Fruit fly (Drosophila melanogaster): ENCODE results near the gene CG12725.

Gene CG12725

DNA sequence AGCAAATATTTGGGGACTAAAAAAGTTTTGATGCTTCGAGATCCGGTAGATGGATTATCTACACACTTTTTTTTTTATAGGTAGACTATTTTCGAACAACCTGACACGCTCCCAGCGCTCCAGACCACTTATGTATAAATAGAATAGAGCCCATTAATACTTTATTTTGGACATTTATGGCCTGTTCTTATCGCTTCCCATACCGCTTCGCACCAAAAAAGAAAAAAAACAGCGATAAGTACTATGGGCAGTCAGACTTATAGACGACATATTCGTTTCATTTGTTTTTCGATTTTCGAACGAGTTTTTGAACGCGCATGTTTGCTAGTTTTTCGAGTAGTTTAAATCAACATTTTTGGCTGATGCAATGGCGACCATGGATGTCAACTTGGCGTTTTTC lies 5.1 kb downstream of the CG12725 start:
- no peak for TF ChIP-seq CG17801 (GFP tag; optimal IDR thresholded peaks at IDR 0.05; ENCODE audit: partially characterized antibody)

DNA sequence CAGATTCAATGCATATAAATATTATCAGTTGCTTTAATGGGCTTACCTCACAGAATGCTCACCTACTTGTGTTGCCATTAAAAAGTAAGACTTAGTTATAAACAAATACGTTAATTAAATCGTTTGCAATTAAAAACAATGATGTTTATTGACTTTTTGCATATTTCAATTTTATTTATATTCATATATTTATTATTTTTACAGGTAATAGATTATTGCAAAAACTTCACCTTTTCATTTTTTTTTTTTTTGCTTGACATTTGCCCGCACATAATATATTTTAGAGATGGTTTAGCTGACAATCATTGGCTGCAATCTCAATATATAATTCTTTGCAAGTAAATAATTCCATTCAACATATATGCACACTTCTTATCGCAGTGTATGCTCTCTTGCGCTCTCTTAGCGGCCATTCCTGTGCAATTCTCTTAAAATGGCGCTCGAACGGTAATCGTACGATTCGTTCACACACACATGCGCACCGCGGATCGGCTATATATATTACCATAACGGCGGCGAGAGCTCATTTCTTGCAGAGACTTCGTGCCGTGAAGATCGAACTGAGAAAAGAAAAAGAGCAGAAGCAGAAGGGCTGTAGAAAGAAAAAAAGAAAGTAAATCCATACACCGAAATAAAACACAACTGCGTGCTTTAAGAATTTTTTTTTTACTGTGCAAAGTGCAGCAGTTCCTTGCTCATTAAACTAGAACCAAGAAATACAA lies 6.1 kb downstream of the CG12725 start, which contains the start of gene Bcat:
Bcat (plus strand) TSS at position 522 of the 722 bp plus-strand sequence.
- TF ChIP-seq CG17801 (GFP tag; optimal IDR thresholded peaks at IDR 0.05; ENCODE audit: partially characterized antibody), result peak; percentile 76

DNA sequence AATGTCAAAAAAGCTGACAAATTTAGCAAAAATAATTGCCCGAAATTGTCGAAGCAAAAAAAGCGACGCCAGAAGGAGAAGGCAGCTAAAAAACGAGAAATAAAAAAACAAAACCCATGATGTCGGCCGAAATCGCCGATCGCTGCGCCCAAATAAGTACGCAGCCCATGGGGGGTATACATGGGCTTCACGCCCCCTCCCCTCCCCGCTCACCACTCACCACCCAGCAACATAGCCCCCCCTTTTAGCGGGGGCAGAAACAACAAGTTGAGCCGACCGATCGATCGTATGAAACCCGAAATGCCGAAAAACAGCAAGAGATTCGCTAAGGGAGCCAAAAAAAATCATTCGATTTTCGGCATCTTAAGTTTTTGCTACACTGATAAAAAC lies 6.7 kb downstream of the CG12725 start:
- TF ChIP-seq CG17801 (GFP tag; optimal IDR thresholded peaks at IDR 0.05; ENCODE audit: partially characterized antibody), result peak; percentile 78

DNA sequence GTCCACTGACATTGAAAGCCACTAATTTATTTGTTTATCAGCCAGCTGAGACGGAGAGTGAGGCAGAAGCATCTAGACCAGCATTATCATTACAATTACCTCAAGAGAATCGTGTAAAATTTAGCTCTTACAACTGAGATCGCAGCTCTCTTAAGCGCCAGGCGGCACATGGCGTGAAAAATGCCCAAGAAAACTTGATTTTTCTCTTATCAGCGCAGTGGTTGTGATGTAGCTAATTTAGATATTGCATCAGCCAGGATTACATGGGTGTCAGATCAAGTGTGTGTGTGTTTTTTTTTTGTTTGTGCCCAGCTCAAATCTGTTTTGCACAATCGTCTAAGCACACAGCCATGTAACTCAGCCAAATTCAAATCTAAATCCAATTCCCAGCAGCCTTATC lies 7.6 kb downstream of the CG12725 start:
- no peak for TF ChIP-seq CG17801 (GFP tag; optimal IDR thresholded peaks at IDR 0.05; ENCODE audit: partially characterized antibody)

DNA sequence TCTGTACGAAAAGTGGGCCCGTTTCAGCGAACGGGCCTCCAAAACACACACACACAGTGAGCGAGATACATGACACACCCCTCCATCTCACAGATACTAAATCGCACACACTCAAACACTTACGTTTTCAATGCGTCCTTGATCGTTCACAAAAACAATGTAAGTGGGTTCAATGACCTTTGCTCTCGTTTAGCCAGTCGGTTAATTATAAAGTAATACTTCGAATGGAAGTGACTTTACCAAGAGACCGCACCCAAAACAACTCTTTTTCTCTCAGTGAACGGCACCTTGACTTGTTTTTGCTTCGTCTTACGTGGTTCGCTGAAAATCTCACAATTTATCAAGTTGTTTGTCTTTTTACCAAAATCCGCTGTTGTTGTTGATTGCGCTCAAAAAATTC lies 8.3 kb downstream of the CG12725 start:
- no peak for TF ChIP-seq CG17801 (GFP tag; optimal IDR thresholded peaks at IDR 0.05; ENCODE audit: partially characterized antibody)

DNA sequence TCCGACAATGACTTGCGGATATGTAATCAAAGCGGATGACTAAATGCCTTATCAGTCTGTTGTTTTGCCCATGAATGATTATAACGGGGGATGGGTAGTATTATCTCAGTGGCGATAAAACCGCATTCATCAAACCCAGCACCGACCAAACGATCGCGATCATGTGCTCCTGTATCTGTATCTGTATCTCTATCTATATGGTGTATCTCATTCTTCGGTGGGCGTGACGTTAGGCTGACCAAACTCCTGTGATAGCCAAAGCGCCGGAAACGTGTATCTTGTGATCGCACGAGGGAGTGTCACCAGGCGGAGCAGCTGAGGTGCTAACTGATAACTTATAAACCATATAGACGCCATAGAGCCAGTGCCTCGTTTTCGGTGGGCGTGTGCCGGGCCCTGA lies 9.9 kb downstream of the CG12725 start:
- TF ChIP-seq CG17801 (GFP tag; optimal IDR thresholded peaks at IDR 0.05; ENCODE audit: partially characterized antibody), result no peak

DNA sequence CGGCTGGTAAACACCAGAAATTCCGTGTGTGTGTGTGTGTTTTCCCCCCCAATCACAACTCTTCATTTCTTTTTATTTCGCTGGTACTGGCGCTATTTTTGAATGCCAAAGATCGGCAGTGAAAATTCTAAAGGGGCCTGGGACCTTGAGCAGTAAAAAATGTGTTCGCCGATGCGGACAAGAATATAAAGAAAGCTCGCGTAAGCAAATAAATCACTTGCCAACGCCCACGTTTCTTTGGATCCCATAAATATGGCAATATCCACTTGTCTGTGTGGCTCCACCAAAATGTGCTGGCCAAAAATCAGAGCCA lies 10.7 kb downstream of the CG12725 start:
- no peak for TF ChIP-seq CG17801 (GFP tag; optimal IDR thresholded peaks at IDR 0.05; ENCODE audit: partially characterized antibody)

DNA sequence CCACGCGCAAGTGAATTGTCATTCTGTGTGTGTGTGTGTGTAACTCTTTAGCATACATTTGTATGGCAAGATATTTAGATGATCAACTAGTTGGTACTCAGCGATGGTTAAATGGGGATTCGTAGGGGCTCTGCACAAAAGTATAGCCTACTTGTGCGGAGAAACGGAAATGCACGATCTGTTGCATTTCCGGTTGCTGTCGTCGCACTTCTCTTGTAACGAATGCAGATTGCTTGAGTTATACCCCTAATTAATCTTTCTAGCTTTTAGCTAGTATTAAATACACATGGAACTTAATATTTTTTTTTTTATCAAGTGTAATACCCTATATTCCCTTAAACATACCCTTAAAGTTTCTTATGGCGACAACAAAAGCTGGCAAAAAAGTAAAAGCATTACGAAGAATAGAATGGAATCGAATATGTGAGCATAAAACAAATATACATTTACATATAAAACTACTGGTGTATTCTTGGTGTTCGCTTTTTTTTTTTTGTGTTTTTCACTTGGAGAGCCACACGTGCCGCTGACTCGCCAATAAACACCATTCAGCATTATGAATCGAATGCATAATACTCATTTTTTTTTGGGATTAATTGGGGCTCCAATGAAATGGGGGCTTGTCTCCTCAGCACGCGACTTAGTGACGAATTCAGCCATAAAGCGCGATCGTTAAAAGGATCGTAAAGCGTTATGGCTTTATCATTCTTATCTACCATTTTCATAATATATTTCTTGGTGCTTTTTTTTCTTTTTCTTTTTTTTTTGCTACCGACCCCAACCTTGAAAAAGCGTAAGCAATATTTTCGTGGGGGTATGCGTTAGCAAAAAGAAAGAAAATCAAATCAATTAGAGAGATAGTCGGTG lies 11.3 kb downstream of the CG12725 start:
- TF ChIP-seq CG17801 (GFP tag; optimal IDR thresholded peaks at IDR 0.05; ENCODE audit: partially characterized antibody), result no peak

DNA sequence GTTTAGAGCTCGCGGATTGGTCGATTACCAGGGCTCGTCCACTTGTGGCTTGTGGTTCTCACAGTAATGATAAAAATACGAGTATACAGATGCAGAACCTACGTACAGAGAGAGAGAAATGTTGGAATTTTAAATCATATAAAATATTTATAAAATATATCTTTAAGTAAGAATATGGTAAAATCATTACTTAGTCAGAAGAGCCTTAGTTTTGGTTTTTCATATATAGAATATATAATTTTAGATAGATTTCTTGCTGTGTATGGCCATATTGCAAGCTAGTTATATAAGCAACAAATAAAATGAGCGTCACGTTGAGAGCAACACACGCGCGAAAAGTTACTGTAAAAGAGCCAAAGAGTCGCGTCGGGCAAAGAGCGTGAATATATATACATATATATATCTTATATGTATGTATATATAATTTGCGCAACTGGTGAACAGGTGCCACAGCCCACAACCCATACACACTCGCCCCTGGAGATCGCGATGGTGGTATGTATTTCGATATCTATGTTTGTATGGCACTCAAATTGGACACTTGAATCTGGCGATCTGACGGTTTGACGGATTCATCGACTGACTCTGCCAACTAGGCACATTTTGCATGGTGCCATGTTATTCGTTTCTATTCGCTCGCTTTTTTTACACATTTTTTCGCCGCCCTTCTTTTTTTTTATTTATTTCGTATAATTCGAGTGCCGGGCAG lies 12.0 kb downstream of the CG12725 start:
- TF ChIP-seq CG17801 (GFP tag; optimal IDR thresholded peaks at IDR 0.05; ENCODE audit: partially characterized antibody), result peak; percentile 97

DNA sequence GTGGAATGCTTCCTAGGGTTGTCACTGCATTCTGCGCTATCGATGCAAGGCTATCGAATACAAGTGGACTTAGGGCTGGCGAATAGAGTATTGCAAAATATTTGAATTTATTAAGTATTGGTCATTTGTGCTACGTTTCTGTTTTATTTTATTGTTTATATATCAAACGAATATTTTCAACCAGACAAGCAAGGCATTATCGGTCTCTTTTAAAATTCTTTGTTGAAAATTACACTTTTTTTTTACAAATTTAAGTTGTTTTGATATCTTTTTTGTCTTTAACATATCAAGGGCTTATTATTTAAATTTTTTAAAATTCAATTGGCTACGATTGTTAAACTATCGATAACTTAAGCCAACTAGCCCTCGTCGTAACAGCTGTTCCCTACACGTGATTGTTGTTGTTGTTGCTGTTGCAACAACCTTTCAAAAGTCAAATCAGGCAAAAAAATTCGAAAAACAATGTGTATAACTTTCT lies 15.3 kb downstream of the CG12725 start, which contains the start of the genes Ype and CG1662:
Ype (minus strand) TSS at position 45 of the 478 bp plus-strand sequence.
CG1662 (plus strand) TSS at position 191 of the 478 bp plus-strand sequence.
- peak; percentile 71 for TF ChIP-seq CG17801 (GFP tag; optimal IDR thresholded peaks at IDR 0.05; ENCODE audit: partially characterized antibody)

DNA sequence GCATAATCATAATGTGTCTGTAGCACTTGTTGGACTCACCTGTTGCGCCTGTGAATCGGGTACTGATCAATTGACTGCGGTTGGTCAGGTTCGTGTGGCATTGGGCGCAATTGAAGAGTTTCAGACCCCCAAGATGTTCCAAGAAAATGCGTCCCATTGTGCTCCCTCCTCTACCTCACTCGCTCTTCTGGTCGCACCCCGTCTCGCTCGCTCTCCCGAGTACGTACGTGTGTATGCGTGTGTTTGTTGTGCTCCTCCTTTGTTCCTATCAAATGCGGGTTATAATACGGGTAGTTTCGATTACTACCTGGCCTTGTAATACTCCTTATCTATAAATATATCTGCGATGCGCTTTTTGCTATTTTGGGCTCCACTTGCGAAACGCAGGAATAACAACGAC lies 15.9 kb downstream of the CG12725 start:
- TF ChIP-seq CG17801 (GFP tag; optimal IDR thresholded peaks at IDR 0.05; ENCODE audit: partially characterized antibody), result no peak

DNA sequence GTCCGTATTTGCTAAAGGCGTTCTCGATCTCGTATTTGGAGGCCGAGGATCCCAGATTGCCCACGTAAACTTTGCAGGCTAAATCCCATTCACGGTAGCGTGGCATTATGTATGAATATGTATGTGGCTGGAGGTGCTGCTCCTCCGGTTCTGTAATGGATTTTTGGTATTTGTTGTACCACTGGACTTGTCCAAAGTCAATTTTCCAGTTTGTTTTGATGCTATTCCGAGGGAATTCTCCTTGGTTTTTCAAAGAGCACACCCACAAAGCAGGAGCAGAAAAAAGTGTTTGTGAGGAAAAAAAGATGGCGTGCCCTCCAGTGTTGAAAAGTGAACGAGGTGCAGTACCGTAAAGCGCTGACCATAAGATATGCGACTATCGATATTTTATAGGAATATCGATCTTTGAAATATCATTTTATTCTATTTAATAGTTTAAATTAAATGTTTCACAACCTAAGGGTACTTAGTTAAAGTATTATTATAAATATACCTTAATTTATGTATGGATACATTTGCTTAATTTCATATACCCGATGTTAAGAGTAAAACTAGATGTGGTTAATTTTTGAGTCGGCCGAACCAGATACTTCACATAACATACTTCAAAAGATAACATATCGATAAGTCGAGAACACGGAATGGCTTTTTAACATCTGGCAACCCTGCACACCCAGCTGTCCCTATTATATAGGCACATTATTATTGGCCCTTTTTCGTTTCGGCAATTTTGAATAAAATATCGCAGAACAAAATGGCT lies 17.9 kb downstream of the CG12725 start, which contains the start of the genes Rbp1-like and Tim9a:
Rbp1-like (minus strand) TSS at position 295 of the 760 bp plus-strand sequence.
Tim9a (plus strand) TSS at position 628 of the 760 bp plus-strand sequence.
- peak; percentile 52 for TF ChIP-seq CG17801 (GFP tag; optimal IDR thresholded peaks at IDR 0.05; ENCODE audit: partially characterized antibody)

DNA sequence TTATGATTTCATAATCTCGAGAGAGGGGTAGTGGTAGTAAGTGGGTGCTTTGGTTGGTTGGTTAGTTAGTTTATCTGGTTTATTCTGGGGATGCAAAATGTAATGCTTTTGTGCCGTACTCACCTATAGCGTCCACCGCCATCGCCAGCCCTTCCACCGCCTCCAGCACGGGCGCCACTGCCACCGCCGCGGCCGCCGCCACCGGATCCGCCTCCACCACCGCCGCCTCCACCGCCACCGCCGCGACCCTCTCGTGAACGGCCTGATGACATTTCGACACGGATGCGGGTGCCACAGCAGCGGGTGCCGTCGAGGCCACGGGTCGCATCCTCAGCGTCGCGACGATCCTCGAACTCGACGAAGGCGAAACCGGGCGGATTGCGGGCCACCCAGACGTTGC lies 18.5 kb downstream of the CG12725 start:
- no peak for TF ChIP-seq CG17801 (GFP tag; optimal IDR thresholded peaks at IDR 0.05; ENCODE audit: partially characterized antibody)

DNA sequence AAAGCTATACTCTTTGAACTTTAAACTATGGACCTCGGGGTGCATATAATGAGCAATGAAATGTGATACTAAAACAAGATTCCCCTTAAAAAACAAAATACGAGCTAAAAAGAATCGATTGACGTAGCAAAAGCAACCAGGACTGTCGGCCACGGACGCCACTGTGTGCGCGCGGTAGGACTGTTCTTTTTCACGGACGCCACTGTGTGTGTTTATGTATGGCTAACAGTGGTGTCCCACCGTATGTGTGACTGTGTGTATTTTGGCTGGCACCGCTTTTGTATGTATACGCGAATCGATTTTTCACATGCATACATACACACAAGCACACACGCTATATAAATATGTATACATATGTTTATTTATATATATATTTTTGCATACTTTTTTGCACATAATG lies 18.9 kb downstream of the CG12725 start:
- peak; percentile 26 for TF ChIP-seq CG17801 (GFP tag; optimal IDR thresholded peaks at IDR 0.05; ENCODE audit: partially characterized antibody)

Data from ovary, adult (tissue).